Worm (Caenorhabditis elegans) whole organism, L4/young adult: Measurements from ENCODE around the gene pals-33.

Experiments
- W03F9.2 ChIP-seq: fragments of 150-350 bp; optimal IDR thresholded peaks from 2 replicates; lab custom pipeline; 2014; ENCODE audit warnings: missing biosample characterization, missing genetic modification characterization
- dao-5 ChIP-seq: sonication (generic microtip); optimal IDR thresholded peaks from 2 replicates; lab custom pipeline; 2016; ENCODE audit warnings: missing genotype, missing genetic modification characterization, moderate library complexity, missing compliant biosample characterization
- him-1 ChIP-seq: sonication (generic microtip); optimal IDR thresholded peaks from 2 replicates; lab custom pipeline; 2016; ENCODE audit warnings: missing genotype, missing genetic modification reagents, missing genetic modification characterization, missing compliant biosample characterization

DNA sequence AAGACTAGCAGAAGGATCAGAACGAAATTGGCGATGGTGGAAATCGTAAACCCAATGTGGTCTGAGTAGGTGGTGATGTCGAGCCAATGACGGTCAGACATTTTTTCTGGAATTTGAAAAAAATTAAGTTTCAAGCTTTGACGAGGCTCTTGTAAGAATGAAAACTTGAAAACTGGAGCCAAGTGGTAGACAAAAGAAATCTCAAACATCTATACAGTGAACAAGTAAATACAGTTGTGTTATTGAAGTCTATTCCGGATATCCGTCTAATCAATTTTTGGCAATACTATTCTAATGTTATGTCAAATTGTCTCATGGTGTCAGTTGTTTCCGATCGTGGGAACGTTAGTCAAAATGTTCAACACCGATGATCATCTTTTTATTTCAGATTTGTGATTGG, 6.3 kb upstream of the pals-33 start, which contains the start of gene str-113:
- no peak for TF ChIP-seq him-1 (tag; lab: Kevin White, UChicago)
- TF ChIP-seq W03F9.2 (tag; lab: Kevin White, UChicago), result no peak
- no peak for TF ChIP-seq dao-5
